Fruit fly (Drosophila melanogaster): ENCODE results near the gene Pvf2.

DNA sequence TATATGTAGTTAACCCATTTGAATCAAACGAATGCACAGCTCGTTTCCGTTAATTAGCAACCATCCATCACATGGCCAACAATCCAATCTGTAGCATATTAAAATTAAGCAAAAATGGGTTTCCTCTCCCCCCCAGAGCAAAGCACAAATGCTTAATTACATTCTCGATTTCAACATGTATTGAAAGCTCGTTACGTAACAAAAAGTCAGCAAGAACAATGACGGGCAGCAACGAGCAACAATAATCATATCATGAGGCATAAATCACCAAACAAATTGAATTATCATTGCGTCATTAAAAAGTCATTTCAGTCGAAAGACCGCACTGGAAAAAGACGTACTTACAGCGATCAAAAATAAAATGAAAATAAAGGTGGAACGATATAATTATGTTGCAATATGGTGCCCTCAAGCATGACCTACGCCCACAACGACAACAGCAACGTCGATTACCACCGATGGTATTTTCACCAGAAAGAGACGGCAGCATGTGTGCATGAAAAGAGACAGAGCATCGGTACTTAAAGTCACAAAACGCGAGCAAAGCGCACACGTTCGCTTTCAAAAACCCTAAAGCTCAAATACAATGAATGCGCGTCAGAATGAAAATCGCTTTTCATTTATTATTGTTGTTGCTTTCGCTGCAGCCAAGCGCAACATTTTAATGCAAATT is 22.0 kb upstream of the Pvf2 start:
- TF ChIP-seq usp (GFP tag; optimal IDR thresholded peaks at IDR 0.05) (no peak), Mio (GFP tag; optimal IDR thresholded peaks at IDR 0.05) (no peak), Dfd (GFP tag; optimal IDR thresholded peaks at IDR 0.05) (no peak)

Measured in whole organism, wandering third instar larva.